Worm (Caenorhabditis elegans) whole organism, L1 larva: ENCODE results near the gene K09D9.9.

Source experiments
- C16A3.4 ChIP-seq: fragments of 150-350 bp; optimal IDR thresholded peaks from 2 replicates; lab custom pipeline; 2014; ENCODE audit warnings: missing biosample characterization, missing genetic modification characterization
- C34B4.2 ChIP-seq: sonication (generic microtip); optimal IDR thresholded peaks from 2 replicates; lab custom pipeline; 2017; ENCODE audit warnings: mild to moderate bottlenecking, missing genetic modification characterization, missing compliant biosample characterization
- Y116A8C.19 ChIP-seq: sonication (generic microtip); optimal IDR thresholded peaks from 2 replicates; lab custom pipeline; 2016; ENCODE audit warnings: missing compliant biosample characterization, missing genetic modification characterization, borderline replicate concordance
- alr-1 ChIP-seq: fragments of 200-800 bp; sonication (Bioruptor generic); optimal IDR thresholded peaks from 2 replicates; lab custom pipeline; 2018; ENCODE audit warnings: borderline replicate concordance, mild to moderate bottlenecking, missing genetic modification characterization, missing compliant biosample characterization
- aly-2 ChIP-seq: fragments of 150-350 bp; optimal IDR thresholded peaks from 2 replicates; lab custom pipeline; 2014; ENCODE audit warnings: missing biosample characterization, missing genetic modification characterization
- ama-1 ChIP-seq: fragments of 150-350 bp; optimal IDR thresholded peaks from 2 replicates; lab custom pipeline; 2014
- blmp-1 ChIP-seq: fragments of 150-350 bp; optimal IDR thresholded peaks from 2 replicates; lab custom pipeline; 2014; ENCODE audit warnings: missing biosample characterization, missing genetic modification characterization
- ceh-63 ChIP-seq: fragments of 200-800 bp; sonication (Bioruptor generic); optimal IDR thresholded peaks from 2 replicates; lab custom pipeline; 2018; ENCODE audit warnings: mild to moderate bottlenecking, missing genetic modification characterization, missing compliant biosample characterization
- ceh-8 ChIP-seq: fragments of 200-800 bp; sonication (Bioruptor generic); optimal IDR thresholded peaks from 2 replicates; lab custom pipeline; 2018; ENCODE audit warnings: mild to moderate bottlenecking, missing genetic modification characterization, moderate library complexity, missing compliant biosample characterization
- ces-1 ChIP-seq: fragments of 150-350 bp; optimal IDR thresholded peaks from 2 replicates; lab custom pipeline; 2014; ENCODE audit warnings: missing biosample characterization, missing genetic modification reagents, missing genetic modification characterization
- efl-1 ChIP-seq, 4 experiments: fragments of 150-350 bp; optimal IDR thresholded peaks in 3 of 4; peaks in 1 of 4; 1 replicate in 1 of 4; 2 replicates in 3 of 4; lab custom pipeline; 2014; ENCODE audit warnings: missing biosample characterization in 2 of 4, missing genetic modification characterization in 2 of 4, missing genetic modification reagents in 2 of 4
- efl-3 ChIP-seq: fragments of 200-800 bp; sonication (Bioruptor generic); optimal IDR thresholded peaks from 2 replicates; lab custom pipeline; 2018; ENCODE audit warnings: mild to moderate bottlenecking, missing genetic modification characterization, missing compliant biosample characterization
- elt-2 ChIP-seq: sonication (generic microtip); optimal IDR thresholded peaks from 2 replicates; lab custom pipeline; 2016; ENCODE audit warnings: missing genetic modification characterization, mild to moderate bottlenecking, inconsistent platforms, missing compliant biosample characterization, missing genetic modification reagents
- elt-3 ChIP-seq, 6 experiments: fragments of 150-350 bp in 1 of 6; sonication (generic microtip); optimal IDR thresholded peaks; 2 replicates each; lab custom pipeline; 2017 to 2018; ENCODE audit warnings: missing biosample characterization in 6 of 6, missing genetic modification characterization in 6 of 6, inconsistent platforms in 1 of 6
- ets-5 ChIP-seq: fragments of 200-800 bp; sonication (Bioruptor generic); IDR thresholded peaks from 2 replicates; pipeline ENCODE4 v1.3.6; 2022; ENCODE audit warnings: missing genetic modification characterization, missing compliant biosample characterization
- fkh-10 ChIP-seq: sonication (generic microtip); optimal IDR thresholded peaks from 2 replicates; lab custom pipeline; 2017; ENCODE audit warnings: missing biosample characterization, missing genetic modification reagents, missing genetic modification characterization
- fkh-4 ChIP-seq: sonication (generic microtip); optimal IDR thresholded peaks from 2 replicates; lab custom pipeline; 2016; ENCODE audit warnings: missing compliant biosample characterization, missing genetic modification characterization, borderline replicate concordance
- fkh-8 ChIP-seq: sonication (generic microtip); optimal IDR thresholded peaks from 2 replicates; lab custom pipeline; 2016; ENCODE audit warnings: mild to moderate bottlenecking, missing genetic modification characterization, missing compliant biosample characterization
- fos-1 ChIP-seq: fragments of 150-350 bp; optimal IDR thresholded peaks from 2 replicates; lab custom pipeline; 2014; ENCODE audit warnings: missing biosample characterization, missing genetic modification characterization
- grh-1 ChIP-seq: fragments of 200-800 bp; sonication (Bioruptor generic); IDR thresholded peaks from 2 replicates; pipeline ENCODE4 v1.3.6; 2022; ENCODE audit warnings: missing genetic modification reagents, missing genetic modification characterization, missing compliant biosample characterization
- hlh-17 ChIP-seq: fragments of 200-800 bp; sonication (Bioruptor generic); optimal IDR thresholded peaks from 2 replicates; lab custom pipeline; 2018; ENCODE audit warnings: missing genetic modification characterization, mild to moderate bottlenecking, missing compliant biosample characterization, moderate library complexity, borderline replicate concordance
- hlh-4 ChIP-seq: sonication (generic microtip); optimal IDR thresholded peaks from 2 replicates; lab custom pipeline; 2016; ENCODE audit warnings: mild to moderate bottlenecking, missing genetic modification characterization, missing compliant biosample characterization
- jun-1 ChIP-seq: fragments of 150-350 bp; optimal IDR thresholded peaks from 2 replicates; lab custom pipeline; 2014; ENCODE audit warnings: missing biosample characterization, missing genetic modification reagents, missing genetic modification characterization
- lin-14 ChIP-seq: fragments of 200-800 bp; sonication (Bioruptor generic); optimal IDR thresholded peaks from 2 replicates; lab custom pipeline; 2018; ENCODE audit warnings: mild to moderate bottlenecking, missing genetic modification characterization, moderate library complexity, missing compliant biosample characterization
- lin-15B ChIP-seq: fragments of 150-350 bp; sonication (generic microtip); optimal IDR thresholded peaks from 3 replicates; lab custom pipeline; 2014; ENCODE audit warnings: missing biosample characterization, missing genetic modification characterization
- lin-35 ChIP-seq, 2 experiments: fragments of 150-350 bp; optimal IDR thresholded peaks; 2 replicates each; lab custom pipeline; 2014; ENCODE audit warnings: missing biosample characterization in 2 of 2, missing genetic modification characterization in 2 of 2, missing genetic modification reagents in 2 of 2
- lin-39 ChIP-seq: fragments of 150-350 bp; optimal IDR thresholded peaks from 2 replicates; lab custom pipeline; 2014; ENCODE audit warnings: missing biosample characterization, missing genetic modification reagents, missing genetic modification characterization
- lsy-2 ChIP-seq, 2 experiments: fragments of 150-350 bp; optimal IDR thresholded peaks; 2 replicates each; lab custom pipeline; 2014; ENCODE audit warnings: missing biosample characterization in 2 of 2, missing genetic modification characterization in 2 of 2
- mab-9 ChIP-seq: fragments of 200-800 bp; sonication (Bioruptor generic); IDR thresholded peaks from 2 replicates; pipeline ENCODE4 v1.3.6; 2022; ENCODE audit warnings: missing genetic modification reagents, missing genetic modification characterization, missing compliant biosample characterization
- nhr-12 ChIP-seq: sonication (generic microtip); optimal IDR thresholded peaks from 2 replicates; lab custom pipeline; 2017; ENCODE audit warnings: missing biosample characterization, missing genetic modification characterization
- nhr-20 ChIP-seq: sonication (generic microtip); optimal IDR thresholded peaks from 2 replicates; lab custom pipeline; 2016; ENCODE audit warnings: mild to moderate bottlenecking, missing genetic modification characterization, missing compliant biosample characterization
- nhr-28 ChIP-seq: fragments of 150-350 bp; optimal IDR thresholded peaks from 2 replicates; lab custom pipeline; 2014; ENCODE audit warnings: missing biosample characterization, missing genetic modification characterization
- nhr-71 ChIP-seq: sonication (generic microtip); optimal IDR thresholded peaks from 2 replicates; lab custom pipeline; 2016; ENCODE audit warnings: mild to moderate bottlenecking, missing genetic modification characterization, moderate library complexity, missing compliant biosample characterization
- nhr-76 ChIP-seq: sonication (generic microtip); optimal IDR thresholded peaks from 2 replicates; lab custom pipeline; 2017; ENCODE audit warnings: missing biosample characterization, missing genetic modification characterization
- nhr-77 ChIP-seq: fragments of 150-350 bp; optimal IDR thresholded peaks from 2 replicates; lab custom pipeline; 2014; ENCODE audit warnings: missing biosample characterization, missing genetic modification characterization
- nhr-85 ChIP-seq: sonication (generic microtip); peaks from one replicate; lab custom pipeline; 2016; ENCODE audit warnings: missing genetic modification characterization, inconsistent platforms, missing compliant biosample characterization
- nhr-90 ChIP-seq: sonication (generic microtip); optimal IDR thresholded peaks from 2 replicates; lab custom pipeline; 2016; ENCODE audit warnings: mild to moderate bottlenecking, missing genetic modification characterization, missing compliant biosample characterization; ENCODE audit not compliant: poor library complexity
- pag-3 ChIP-seq: sonication (generic microtip); optimal IDR thresholded peaks from 2 replicates; lab custom pipeline; 2017; ENCODE audit warnings: missing genetic modification characterization, mild to moderate bottlenecking, missing compliant biosample characterization, antibody characterized with exemption, borderline replicate concordance; ENCODE audit not compliant: insufficient read depth
- pqm-1 ChIP-seq: sonication (generic microtip); optimal IDR thresholded peaks from 3 replicates; lab custom pipeline; 2017; ENCODE audit warnings: missing biosample characterization, missing genetic modification characterization
- skn-1 ChIP-seq: fragments of 150-350 bp; optimal IDR thresholded peaks from 2 replicates; lab custom pipeline; 2014; ENCODE audit warnings: missing biosample characterization, missing genetic modification characterization
- snpc-4 ChIP-seq: fragments of 150-350 bp; optimal IDR thresholded peaks from 2 replicates; lab custom pipeline; 2014; ENCODE audit warnings: missing biosample characterization, missing genetic modification characterization
- sptf-1 ChIP-seq: fragments of 150-350 bp; optimal IDR thresholded peaks from 2 replicates; lab custom pipeline; 2014; ENCODE audit warnings: missing biosample characterization, missing genetic modification characterization
- tbx-2 ChIP-seq: sonication (generic microtip); optimal IDR thresholded peaks from 2 replicates; lab custom pipeline; 2016; ENCODE audit warnings: missing genetic modification characterization, missing compliant biosample characterization
- unc-30 ChIP-seq: sonication (generic microtip); optimal IDR thresholded peaks from 2 replicates; lab custom pipeline; 2017; ENCODE audit warnings: missing biosample characterization, missing genetic modification characterization
- unc-62 ChIP-seq: fragments of 150-350 bp; optimal IDR thresholded peaks from 2 replicates; lab custom pipeline; 2014; ENCODE audit warnings: missing biosample characterization, missing genetic modification reagents, missing genetic modification characterization
- xbp-1 ChIP-seq: sonication (generic microtip); optimal IDR thresholded peaks from 2 replicates; lab custom pipeline; 2016; ENCODE audit warnings: missing genetic modification characterization, missing compliant biosample characterization
- ztf-4 ChIP-seq: fragments of 150-350 bp; optimal IDR thresholded peaks from 2 replicates; lab custom pipeline; 2014; ENCODE audit warnings: missing biosample characterization, missing genetic modification characterization

The K09D9.9 gene

ce11 chrV:3992334-3992733 lies 1.6 kb downstream of the K09D9.9 start:
- TF ChIP-seq nhr-90 (tag; lab: Kevin White, UChicago): peak; percentile 2
- TF ChIP-seq nhr-85: peak; percentile 86
- peak in 1 of 2 experiments; percentile 48 for TF ChIP-seq lin-35 (GFP tag; optimal IDR thresholded peaks at IDR 0.05; lab: Kevin White, UChicago)
- no peak for TF ChIP-seq lin-15B (tag; lab: Kevin White, UChicago)
- no peak for TF ChIP-seq fkh-4 (tag; lab: Kevin White, UChicago)
- peak; percentile 56 for TF ChIP-seq nhr-20 (tag; lab: Kevin White, UChicago)
- TF ChIP-seq elt-3 (tag; optimal IDR thresholded peaks at IDR 0.05; lab: Kevin White, UChicago): peak in 1 of 6 experiments; percentile 37
- TF ChIP-seq grh-1 (GFP tag; lab: Robert Waterston, UW): peak; percentile 58
- no peak for TF ChIP-seq ceh-8
- no peak for TF ChIP-seq nhr-77 (tag; lab: Kevin White, UChicago)
- peak; percentile 21 for TF ChIP-seq tbx-2 (tag; lab: Kevin White, UChicago)
- no peak for TF ChIP-seq Y116A8C.19 (tag; lab: Kevin White, UChicago)
- TF ChIP-seq ces-1 (GFP tag; lab: Kevin White, UChicago): no peak
- peak; percentile 47 for TF ChIP-seq nhr-71 (tag; lab: Kevin White, UChicago)
- TF ChIP-seq efl-1 (optimal IDR thresholded peaks at IDR 0.05; lab: Kevin White, UChicago): no peak
- peak in 1 of 2 experiments; percentile 56 for TF ChIP-seq efl-1 (GFP tag; optimal IDR thresholded peaks at IDR 0.05 in 1 of 2; lab: Kevin White, UChicago)

DNA sequence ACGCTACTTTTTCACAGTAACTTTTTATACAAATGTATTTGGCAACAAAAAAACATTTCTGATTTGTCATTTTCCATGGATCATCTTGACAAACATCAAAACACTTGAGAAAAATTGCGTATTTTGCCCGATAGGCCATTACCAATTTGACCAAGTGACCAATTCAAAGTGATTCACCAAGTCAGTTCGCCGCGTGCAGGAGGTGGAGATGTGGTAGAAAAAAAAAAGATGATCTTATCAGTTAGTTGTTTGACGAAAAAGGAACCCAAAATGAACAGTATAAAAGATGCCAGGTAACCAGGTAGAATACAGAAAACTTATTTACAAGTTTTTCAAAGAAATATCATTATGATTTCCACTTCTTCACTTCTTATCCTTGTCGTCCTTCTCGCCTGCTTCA lies 4.9 kb downstream of the K09D9.9 start, which contains the start of gene nlp-27:
Gene nlp-27, plus strand, starts transcription at position 309 of the 400 bp plus-strand sequence.
- TF ChIP-seq efl-3 (GFP tag; lab: Kevin White, UChicago) (no peak), efl-1 (optimal IDR thresholded peaks at IDR 0.05; lab: Kevin White, UChicago) (no peak), efl-1 (GFP tag; optimal IDR thresholded peaks at IDR 0.05 in 1 of 2; lab: Kevin White, UChicago) (peak in 1 of 2 experiments; percentile 49), nhr-76 (tag; lab: Kevin White, UChicago) (no peak), hlh-17 (GFP tag; lab: Kevin White, UChicago) (no peak), lin-14 (GFP tag; lab: Kevin White, UChicago) (peak; percentile 18), nhr-71 (tag; lab: Kevin White, UChicago) (peak; percentile 4), snpc-4 (no peak), elt-2 (no peak), unc-62 (no peak), aly-2 (no peak), nhr-28 (tag; lab: Kevin White, UChicago) (no peak), alr-1 (no peak), mab-9 (GFP tag; lab: Robert Waterston, UW) (no peak), lsy-2 (tag; optimal IDR thresholded peaks at IDR 0.05; lab: Kevin White, UChicago) (no peak), C34B4.2 (tag; lab: Kevin White, UChicago) (no peak), elt-3 (tag; optimal IDR thresholded peaks at IDR 0.05; lab: Kevin White, UChicago) (peak in 2 of 6 experiments; percentile 16 to 42), ztf-4 (tag; lab: Kevin White, UChicago) (no peak), fos-1 (tag; lab: Kevin White, UChicago) (no peak), fkh-8 (no peak), unc-30 (tag; lab: Kevin White, UChicago) (no peak), nhr-85 (peak; percentile 83), ceh-63 (GFP tag; lab: Kevin White, UChicago) (no peak), nhr-12 (tag; lab: Kevin White, UChicago) (no peak), pag-3 (no peak), ama-1 (lab: Kevin White, UChicago) (no peak), skn-1 (no peak), jun-1 (tag; lab: Kevin White, UChicago) (no peak), pqm-1 (tag; lab: Kevin White, UChicago) (no peak), fkh-10 (GFP tag; lab: Kevin White, UChicago) (no peak), nhr-90 (tag; lab: Kevin White, UChicago) (peak; percentile 9), C16A3.4 (tag; lab: Kevin White, UChicago) (no peak), grh-1 (GFP tag; lab: Robert Waterston, UW) (no peak), hlh-4 (tag; lab: Kevin White, UChicago) (no peak), sptf-1 (tag; lab: Kevin White, UChicago) (no peak), blmp-1 (peak; percentile 36), lin-39 (tag; lab: Kevin White, UChicago) (no peak), xbp-1 (tag; lab: Kevin White, UChicago) (no peak), ets-5 (GFP tag; lab: Robert Waterston, UW) (no peak), nhr-20 (tag; lab: Kevin White, UChicago) (peak; percentile 27)
